Worm (Caenorhabditis elegans): ENCODE data around the gene B0252.3.

The B0252.3 gene

ce11 chrII:6898017-6898779 is 9.4 kb downstream of the B0252.3 start, which contains the start of gene hrpl-1:
Gene hrpl-1 (plus strand): TSS chrII:6898729.
- TF ChIP-seq him-1 (tag; optimal IDR thresholded peaks at IDR 0.05) (no peak), dao-5 (tag; optimal IDR thresholded peaks at IDR 0.05) (no peak), W03F9.2 (tag; optimal IDR thresholded peaks at IDR 0.05) (no peak)

ce11 chrII:6897507-6897906 is 10.1 kb downstream of the B0252.3 start, which contains the start of gene C44B7.11:
Gene C44B7.11 (minus strand): TSS chrII:6897540.
- TF ChIP-seq W03F9.2 (tag; optimal IDR thresholded peaks at IDR 0.05): no peak
- no peak for TF ChIP-seq him-1 (tag; optimal IDR thresholded peaks at IDR 0.05)
- TF ChIP-seq dao-5 (tag; optimal IDR thresholded peaks at IDR 0.05): no peak

- TF ChIP-seq dao-5 (tag; optimal IDR thresholded peaks at IDR 0.05): no peak
- TF ChIP-seq him-1 (tag; optimal IDR thresholded peaks at IDR 0.05): no peak
- no peak for TF ChIP-seq W03F9.2 (tag; optimal IDR thresholded peaks at IDR 0.05)
Measured at ce11 chrII:6893589-6894245, 13.8 kb downstream of the B0252.3 start, which contains the start of gene adal-1. Gene adal-1 (minus strand): TSS chrII:6893639.

ce11 chrII:6891838-6892237 is 15.7 kb downstream of the B0252.3 start:
- TF ChIP-seq him-1 (tag; optimal IDR thresholded peaks at IDR 0.05) (no peak), W03F9.2 (tag; optimal IDR thresholded peaks at IDR 0.05) (no peak), dao-5 (tag; optimal IDR thresholded peaks at IDR 0.05) (no peak)

ce11 chrII:6891176-6891575 is 16.4 kb downstream of the B0252.3 start:
- TF ChIP-seq W03F9.2 (tag; optimal IDR thresholded peaks at IDR 0.05) (no peak), dao-5 (tag; optimal IDR thresholded peaks at IDR 0.05) (no peak), him-1 (tag; optimal IDR thresholded peaks at IDR 0.05) (no peak)

DNA sequence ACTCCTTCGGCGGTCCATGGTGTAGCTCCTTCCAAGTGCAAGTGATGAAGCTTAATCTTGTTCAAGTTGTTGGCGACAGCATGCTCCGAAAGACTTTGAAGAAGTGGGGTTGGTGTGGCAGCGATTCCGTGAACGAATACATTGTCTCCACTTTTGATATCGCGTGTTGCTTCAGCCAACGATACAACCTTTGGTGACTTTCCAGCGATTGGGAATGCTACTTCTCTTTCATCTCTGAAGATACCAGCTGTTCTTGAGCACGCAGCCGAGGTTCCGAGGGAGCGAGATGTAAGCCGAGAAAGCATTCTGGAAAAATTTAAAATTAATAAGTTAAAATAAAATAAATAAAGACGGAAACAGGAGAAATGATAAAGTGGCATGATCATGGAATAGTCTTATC is 17.5 kb downstream of the B0252.3 start, which contains the start of gene acer-1:
TSS of gene acer-1 (minus strand) at position 306 of the 400 bp plus-strand sequence.
- TF ChIP-seq W03F9.2 (tag; optimal IDR thresholded peaks at IDR 0.05): no peak
- no peak for TF ChIP-seq dao-5 (tag; optimal IDR thresholded peaks at IDR 0.05)
- TF ChIP-seq him-1 (tag; optimal IDR thresholded peaks at IDR 0.05): no peak

- TF ChIP-seq dao-5 (tag; optimal IDR thresholded peaks at IDR 0.05) (no peak), him-1 (tag; optimal IDR thresholded peaks at IDR 0.05) (no peak), W03F9.2 (tag; optimal IDR thresholded peaks at IDR 0.05) (no peak)
Measured at ce11 chrII:6889580-6889922, 18.0 kb downstream of the B0252.3 start.

DNA sequence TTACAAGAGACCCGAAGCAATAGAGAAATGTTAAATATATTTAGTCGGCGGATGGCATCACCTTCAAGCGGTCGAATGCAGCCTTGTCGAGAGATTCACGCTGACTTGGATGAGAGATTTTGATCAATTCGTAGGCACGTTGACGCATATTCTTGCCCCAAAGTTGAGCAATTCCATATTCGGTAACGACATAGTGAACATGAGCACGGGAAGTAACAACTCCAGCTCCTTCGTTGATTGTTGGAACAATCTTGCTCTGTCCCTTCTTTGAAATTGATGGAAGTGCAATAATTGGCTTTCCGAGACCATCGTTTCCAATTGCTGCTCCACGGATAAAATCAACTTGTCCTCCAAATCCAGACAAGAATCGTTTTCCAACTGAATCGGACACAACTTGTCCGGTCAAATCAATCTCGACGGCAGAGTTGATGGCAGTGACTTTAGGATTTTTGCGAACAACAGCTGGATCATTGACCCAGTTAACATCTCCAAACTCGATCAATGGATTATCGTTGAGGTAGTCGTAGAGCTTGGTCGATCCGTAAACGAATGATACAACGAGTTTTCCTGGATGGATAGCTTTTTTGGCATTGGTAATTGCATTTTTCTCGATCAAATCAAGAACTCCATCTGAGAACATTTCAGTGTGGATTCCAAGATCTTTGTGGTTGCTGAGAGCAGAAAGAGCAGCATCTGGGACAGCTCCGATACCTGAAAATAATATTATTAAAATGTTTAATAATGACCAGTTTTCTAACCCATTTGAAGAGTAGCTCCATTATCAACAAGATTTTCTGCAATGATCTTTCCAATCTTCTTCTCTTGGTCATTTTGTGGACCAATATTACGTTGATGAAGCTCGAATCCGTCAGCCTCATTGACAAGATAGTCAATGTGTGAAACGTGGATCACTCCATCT is 18.6 kb downstream of the B0252.3 start:
- no peak for TF ChIP-seq him-1 (tag; optimal IDR thresholded peaks at IDR 0.05)
- no peak for TF ChIP-seq dao-5 (tag; optimal IDR thresholded peaks at IDR 0.05)
- TF ChIP-seq W03F9.2 (tag; optimal IDR thresholded peaks at IDR 0.05): no peak

DNA sequence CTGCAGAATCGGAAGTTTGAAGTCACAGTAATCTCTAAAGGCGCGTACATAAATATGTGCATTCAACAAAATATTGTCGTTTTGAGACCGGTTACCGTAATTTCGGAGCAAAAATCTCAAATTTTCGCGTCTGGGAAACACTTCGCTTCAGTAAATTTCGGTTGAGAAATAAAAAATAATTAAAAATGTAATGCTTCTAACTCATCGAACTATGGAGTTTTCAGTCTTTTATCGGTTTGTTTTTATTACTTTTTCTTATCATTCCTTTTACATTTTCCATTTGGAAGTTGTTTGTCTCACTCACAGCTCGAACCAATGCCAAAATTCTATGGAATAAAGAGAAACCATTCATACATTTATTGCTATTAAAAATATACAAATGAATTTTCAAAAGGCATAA is 19.3 kb downstream of the B0252.3 start:
- TF ChIP-seq him-1 (tag; optimal IDR thresholded peaks at IDR 0.05): peak; percentile 11
- peak; percentile 37 for TF ChIP-seq W03F9.2 (tag; optimal IDR thresholded peaks at IDR 0.05)
- no peak for TF ChIP-seq dao-5 (tag; optimal IDR thresholded peaks at IDR 0.05)

DNA sequence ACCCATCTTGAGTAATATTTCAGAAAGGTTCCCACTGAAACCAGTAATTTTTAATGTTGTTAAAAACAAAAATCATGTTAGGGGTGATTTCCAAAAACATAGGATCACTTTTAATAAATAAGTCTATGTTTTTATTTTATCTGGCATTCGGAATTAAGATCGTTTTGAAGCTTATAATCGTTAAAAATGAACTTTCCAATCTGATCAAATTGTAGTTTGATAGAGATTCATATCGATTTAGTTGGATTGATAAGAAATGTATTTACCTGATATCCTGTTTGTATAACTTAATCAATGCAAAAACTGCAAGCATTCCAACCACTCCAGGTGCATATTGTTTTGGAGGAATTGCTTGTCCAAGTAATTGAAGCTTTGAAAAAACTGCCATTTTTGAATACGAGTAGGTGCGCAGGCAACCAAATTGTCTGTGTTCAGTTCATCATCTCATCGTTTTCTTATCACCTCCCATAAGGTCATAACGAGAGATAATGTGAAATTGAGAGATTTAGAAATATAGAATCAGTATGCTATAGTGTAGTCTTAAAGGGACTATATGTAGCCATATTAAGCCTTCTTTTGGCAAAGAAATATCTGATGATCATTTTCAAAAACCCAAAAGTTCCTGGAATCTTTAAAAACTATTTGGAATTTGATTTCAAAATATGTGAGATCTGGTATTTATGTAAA is 20.1 kb downstream of the B0252.3 start, which contains the start of gene pmp-2:
TSS of gene pmp-2 (minus strand) at position 487 of the 687 bp plus-strand sequence.
- TF ChIP-seq dao-5 (tag; optimal IDR thresholded peaks at IDR 0.05) (no peak), him-1 (tag; optimal IDR thresholded peaks at IDR 0.05) (no peak), W03F9.2 (tag; optimal IDR thresholded peaks at IDR 0.05) (no peak)

DNA sequence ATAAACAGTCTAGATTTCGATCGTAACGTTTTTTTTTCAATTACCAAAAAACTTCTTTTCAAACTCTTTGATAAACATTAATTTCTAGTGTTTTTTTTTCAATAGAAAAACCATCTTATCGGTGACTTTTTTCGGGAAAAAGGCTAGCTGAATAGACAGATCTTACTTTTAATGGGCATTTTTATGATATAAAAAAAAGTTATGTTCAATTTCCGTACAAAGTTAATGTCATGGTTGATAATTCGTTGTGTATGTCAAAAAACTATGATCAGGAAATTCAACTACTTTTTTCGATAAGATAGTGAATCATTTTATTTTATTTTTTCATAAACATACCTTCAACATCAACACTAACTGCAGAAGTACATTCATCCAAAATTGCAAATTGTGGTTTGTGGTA is 23.0 kb downstream of the B0252.3 start:
- TF ChIP-seq dao-5 (tag; optimal IDR thresholded peaks at IDR 0.05): no peak
- no peak for TF ChIP-seq him-1 (tag; optimal IDR thresholded peaks at IDR 0.05)
- no peak for TF ChIP-seq W03F9.2 (tag; optimal IDR thresholded peaks at IDR 0.05)

ce11 chrII:6883716-6884115 is 23.8 kb downstream of the B0252.3 start, which contains the start of gene pmp-1:
Gene pmp-1 (minus strand): TSS chrII:6883754.
- TF ChIP-seq W03F9.2 (tag; optimal IDR thresholded peaks at IDR 0.05): no peak
- no peak for TF ChIP-seq dao-5 (tag; optimal IDR thresholded peaks at IDR 0.05)
- TF ChIP-seq him-1 (tag; optimal IDR thresholded peaks at IDR 0.05): no peak

- TF ChIP-seq W03F9.2 (tag; optimal IDR thresholded peaks at IDR 0.05): no peak
- no peak for TF ChIP-seq dao-5 (tag; optimal IDR thresholded peaks at IDR 0.05)
- TF ChIP-seq him-1 (tag; optimal IDR thresholded peaks at IDR 0.05): no peak
Measured at ce11 chrII:6882335-6882734, 25.2 kb downstream of the B0252.3 start.
